Worm (Caenorhabditis elegans): ENCODE results near the gene str-249.

str-249 gene

DNA sequence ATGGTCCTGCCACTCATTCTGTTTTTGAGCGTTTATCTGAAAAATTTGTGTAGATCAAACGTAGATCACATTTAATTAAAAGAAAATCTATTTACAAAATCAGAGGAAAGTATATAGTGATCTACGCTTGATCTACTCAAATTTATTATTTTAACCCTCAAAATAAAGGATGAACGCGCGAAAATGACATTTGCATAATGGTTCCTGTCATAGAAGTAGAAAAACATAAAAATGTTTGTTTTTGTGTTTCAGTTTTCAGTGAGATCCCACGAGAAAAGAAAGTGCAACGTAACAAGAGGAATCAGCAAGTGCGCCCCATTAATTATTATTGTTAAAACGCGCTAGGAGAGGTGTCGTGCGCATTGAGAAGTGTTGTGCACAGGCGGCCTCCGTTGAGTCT is 24.7 kb upstream of the str-249 start:
- TF ChIP-seq ceh-6 (GFP tag; optimal IDR thresholded peaks at IDR 0.05) (no peak), mec-3 (tag; optimal IDR thresholded peaks at IDR 0.05; ENCODE audit: borderline replicate concordance) (no peak), ceh-14 (tag; optimal IDR thresholded peaks at IDR 0.05) (no peak), sdc-2 (tag; optimal IDR thresholded peaks at IDR 0.05) (no peak), elt-2 (tag; optimal IDR thresholded peaks at IDR 0.05) (no peak), npax-4 (tag; optimal IDR thresholded peaks at IDR 0.05) (no peak), ceh-2 (tag; optimal IDR thresholded peaks at IDR 0.05) (no peak), fax-1 (tag; optimal IDR thresholded peaks at IDR 0.05) (no peak), hlh-6 (tag; optimal IDR thresholded peaks at IDR 0.05) (no peak), ceh-34 (tag; optimal IDR thresholded peaks at IDR 0.05) (no peak)

ce11 chrIV:7208961-7209360 is 22.3 kb upstream of the str-249 start:
- no peak for TF ChIP-seq ceh-45 (GFP tag; IDR thresholded peaks at IDR 0.05)
- no peak for TF ChIP-seq T23F11.4 (GFP tag; optimal IDR thresholded peaks at IDR 0.05)
- TF ChIP-seq K02D7.2 (tag; optimal IDR thresholded peaks at IDR 0.05) = no peak
- no peak for TF ChIP-seq pqm-1 (tag; optimal IDR thresholded peaks at IDR 0.05)
- TF ChIP-seq ceh-31 (tag; optimal IDR thresholded peaks at IDR 0.05) = no peak
- no peak for TF ChIP-seq ttx-3 (tag; optimal IDR thresholded peaks at IDR 0.05)
- TF ChIP-seq npax-4 (tag; optimal IDR thresholded peaks at IDR 0.05) = no peak
- TF ChIP-seq fkh-10 (GFP tag; optimal IDR thresholded peaks at IDR 0.05) = no peak
- no peak for TF ChIP-seq pros-1 (tag; optimal IDR thresholded peaks at IDR 0.05)
- no peak for TF ChIP-seq hlh-6 (tag; optimal IDR thresholded peaks at IDR 0.05)
- TF ChIP-seq rnt-1 (tag; optimal IDR thresholded peaks at IDR 0.05) = no peak
- no peak for TF ChIP-seq sdc-2 (tag; optimal IDR thresholded peaks at IDR 0.05)
- no peak for TF ChIP-seq odd-2 (tag; optimal IDR thresholded peaks at IDR 0.05)
- TF ChIP-seq fkh-6 (tag; optimal IDR thresholded peaks at IDR 0.05) = no peak
- TF ChIP-seq ref-2 (tag; optimal IDR thresholded peaks at IDR 0.05) = no peak

ce11 chrIV:7205969-7206368 is 19.3 kb upstream of the str-249 start, which contains the start of gene kcc-1:
TSS of gene kcc-1 (plus strand) at chrIV:7206269.
- TF ChIP-seq ceh-34 (tag; optimal IDR thresholded peaks at IDR 0.05) (no peak), eyg-1 (tag; optimal IDR thresholded peaks at IDR 0.05) (no peak), F13H6.1 (tag; optimal IDR thresholded peaks at IDR 0.05) (no peak), ceh-24 (tag; optimal IDR thresholded peaks at IDR 0.05) (no peak), pha-2 (tag; optimal IDR thresholded peaks at IDR 0.05) (no peak), K02D7.2 (tag; optimal IDR thresholded peaks at IDR 0.05) (no peak), syd-9 (tag; optimal IDR thresholded peaks at IDR 0.05) (no peak), madf-2 (tag; optimal IDR thresholded peaks at IDR 0.05) (no peak), ceh-18 (tag; optimal IDR thresholded peaks at IDR 0.05) (no peak)

- TF ChIP-seq syd-9 (tag; optimal IDR thresholded peaks at IDR 0.05) (no peak), ceh-24 (tag; optimal IDR thresholded peaks at IDR 0.05) (no peak), ceh-6 (GFP tag; optimal IDR thresholded peaks at IDR 0.05) (no peak), hlh-8 (tag; optimal IDR thresholded peaks at IDR 0.05) (no peak), npax-4 (tag; optimal IDR thresholded peaks at IDR 0.05) (no peak), ceh-22 (tag; optimal IDR thresholded peaks at IDR 0.05) (no peak), Y22D7AL.16 (tag; optimal IDR thresholded peaks at IDR 0.05) (no peak), ceh-30 (tag; optimal IDR thresholded peaks at IDR 0.05) (no peak), K02D7.2 (tag; optimal IDR thresholded peaks at IDR 0.05) (no peak), sox-4 (tag; optimal IDR thresholded peaks at IDR 0.05) (no peak), tbx-7 (tag; optimal IDR thresholded peaks at IDR 0.05) (no peak)
Measured at ce11 chrIV:7203696-7204095, 17.0 kb upstream of the str-249 start, which contains the start of gene R13A1.3. TSS of gene R13A1.3 (plus strand) at chrIV:7203996.

ce11 chrIV:7196853-7197252 is 10.2 kb upstream of the str-249 start, which contains the start of gene unc-8:
TSS of gene unc-8 (plus strand) at chrIV:7197153.
- TF ChIP-seq C38D4.7 (GFP tag; optimal IDR thresholded peaks at IDR 0.05) (no peak), npax-4 (tag; optimal IDR thresholded peaks at IDR 0.05) (no peak), nhr-11 (tag; optimal IDR thresholded peaks at IDR 0.05) (no peak), fkh-10 (GFP tag; optimal IDR thresholded peaks at IDR 0.05) (no peak)

Data from whole organism, late embryonic.